Worm (Caenorhabditis elegans) whole organism, late embryonic: ENCODE data around the gene B0222.11.

Experiments
- C38D4.7 ChIP-seq: fragments of 200-800 bp; sonication (Bioruptor generic); optimal IDR thresholded peaks from 2 replicates; lab custom pipeline; 2018; ENCODE audit warnings: mild to moderate bottlenecking, missing genetic modification characterization, moderate library complexity, missing compliant biosample characterization
- F13H6.1 ChIP-seq: sonication (generic microtip); optimal IDR thresholded peaks from 2 replicates; lab custom pipeline; 2016; ENCODE audit warnings: missing genetic modification characterization, missing compliant biosample characterization
- K02D7.2 ChIP-seq: sonication (generic microtip); optimal IDR thresholded peaks from 2 replicates; lab custom pipeline; 2017; ENCODE audit warnings: mild to moderate bottlenecking, missing genetic modification characterization, missing compliant biosample characterization
- Y22D7AL.16 ChIP-seq: sonication (generic microtip); optimal IDR thresholded peaks from 2 replicates; lab custom pipeline; 2016; ENCODE audit warnings: missing genetic modification characterization, missing compliant biosample characterization
- ceh-18 ChIP-seq: sonication (generic microtip); optimal IDR thresholded peaks from 2 replicates; lab custom pipeline; 2016; ENCODE audit warnings: missing genetic modification characterization, missing compliant biosample characterization
- ceh-2 ChIP-seq: sonication (generic microtip); optimal IDR thresholded peaks from 2 replicates; lab custom pipeline; 2016; ENCODE audit warnings: missing genotype, missing genetic modification characterization, missing compliant biosample characterization
- ceh-24 ChIP-seq: sonication (generic microtip); optimal IDR thresholded peaks from 2 replicates; lab custom pipeline; 2016; ENCODE audit warnings: mild to moderate bottlenecking, missing genetic modification characterization, missing compliant biosample characterization
- ceh-31 ChIP-seq: sonication (generic microtip); optimal IDR thresholded peaks from 2 replicates; lab custom pipeline; 2016; ENCODE audit warnings: missing genetic modification characterization, missing compliant biosample characterization
- ceh-34 ChIP-seq: sonication (generic microtip); optimal IDR thresholded peaks from 2 replicates; lab custom pipeline; 2016; ENCODE audit warnings: mild to moderate bottlenecking, missing genetic modification characterization, missing compliant biosample characterization
- ceh-45 ChIP-seq: fragments of 200-800 bp; sonication (Bioruptor generic); IDR thresholded peaks from 2 replicates; pipeline ENCODE4 v1.3.6; 2022; ENCODE audit warnings: missing genetic modification reagents, missing genetic modification characterization, missing compliant biosample characterization
- ceh-6 ChIP-seq: fragments of 200-800 bp; sonication (Bioruptor generic); optimal IDR thresholded peaks from 2 replicates; lab custom pipeline; 2018; ENCODE audit warnings: mild to moderate bottlenecking, missing genetic modification characterization, missing compliant biosample characterization
- ceh-9 ChIP-seq: sonication (generic microtip); optimal IDR thresholded peaks from 2 replicates; lab custom pipeline; 2016; ENCODE audit warnings: mild to moderate bottlenecking, missing genetic modification characterization, inconsistent platforms, missing compliant biosample characterization
- che-1 ChIP-seq: sonication (generic microtip); optimal IDR thresholded peaks from 2 replicates; lab custom pipeline; 2016; ENCODE audit warnings: mild to moderate bottlenecking, missing genetic modification characterization, missing compliant biosample characterization
- elt-2 ChIP-seq: sonication (generic microtip); optimal IDR thresholded peaks from 2 replicates; lab custom pipeline; 2016; ENCODE audit warnings: missing genetic modification reagents, missing genetic modification characterization, missing compliant biosample characterization
- eyg-1 ChIP-seq: sonication (generic microtip); optimal IDR thresholded peaks from 2 replicates; lab custom pipeline; 2016; ENCODE audit warnings: missing genotype, missing genetic modification characterization, missing compliant biosample characterization
- fkh-6 ChIP-seq: sonication (generic microtip); optimal IDR thresholded peaks from 2 replicates; lab custom pipeline; 2016; ENCODE audit warnings: missing genetic modification characterization, missing compliant biosample characterization
- gmeb-2 ChIP-seq: sonication (generic microtip); optimal IDR thresholded peaks from 2 replicates; lab custom pipeline; 2016; ENCODE audit warnings: missing genetic modification characterization, inconsistent platforms, missing compliant biosample characterization
- hlh-13 ChIP-seq: fragments of 200-800 bp; sonication (Bioruptor generic); optimal IDR thresholded peaks from 2 replicates; lab custom pipeline; 2018; ENCODE audit warnings: mild to moderate bottlenecking, missing genetic modification characterization, missing compliant biosample characterization
- lim-6 ChIP-seq: sonication (generic microtip); optimal IDR thresholded peaks from 2 replicates; lab custom pipeline; 2016; ENCODE audit warnings: missing genetic modification characterization, missing compliant biosample characterization
- nhr-232 ChIP-seq: sonication (generic microtip); optimal IDR thresholded peaks from 2 replicates; lab custom pipeline; 2016; ENCODE audit warnings: missing genetic modification characterization, missing compliant biosample characterization
- npax-4 ChIP-seq: sonication (generic microtip); optimal IDR thresholded peaks from 2 replicates; lab custom pipeline; 2016; ENCODE audit warnings: missing genetic modification characterization, missing compliant biosample characterization
- odd-2 ChIP-seq: sonication (generic microtip); optimal IDR thresholded peaks from 2 replicates; lab custom pipeline; 2017; ENCODE audit warnings: antibody characterized with exemption, mild to moderate bottlenecking, missing genetic modification characterization, missing compliant biosample characterization
- pag-3 ChIP-seq: sonication (generic microtip); optimal IDR thresholded peaks from 2 replicates; lab custom pipeline; 2016; ENCODE audit warnings: missing compliant biosample characterization, missing genetic modification characterization, borderline replicate concordance
- pat-9 ChIP-seq: fragments of 200-800 bp; sonication (Bioruptor generic); optimal IDR thresholded peaks from 2 replicates; lab custom pipeline; 2018; ENCODE audit warnings: mild to moderate bottlenecking, missing genetic modification characterization, moderate library complexity, missing compliant biosample characterization
- pax-1 ChIP-seq: fragments of 150-350 bp; optimal IDR thresholded peaks from 2 replicates; lab custom pipeline; 2014; ENCODE audit warnings: missing biosample characterization, missing genetic modification characterization
- pha-2 ChIP-seq: sonication (generic microtip); optimal IDR thresholded peaks from 2 replicates; lab custom pipeline; 2017; ENCODE audit warnings: mild to moderate bottlenecking, missing genetic modification characterization, missing compliant biosample characterization
- pqm-1 ChIP-seq: sonication (generic microtip); optimal IDR thresholded peaks from 2 replicates; lab custom pipeline; 2016; ENCODE audit warnings: missing genetic modification characterization, missing compliant biosample characterization
- pros-1 ChIP-seq: fragments of 150-350 bp; optimal IDR thresholded peaks from 2 replicates; lab custom pipeline; 2014; ENCODE audit warnings: missing biosample characterization, missing genetic modification reagents, missing genetic modification characterization
- rnt-1 ChIP-seq: sonication (generic microtip); optimal IDR thresholded peaks from 2 replicates; lab custom pipeline; 2016; ENCODE audit warnings: missing genetic modification characterization, missing compliant biosample characterization
- sdc-2 ChIP-seq: sonication (generic microtip); optimal IDR thresholded peaks from 2 replicates; lab custom pipeline; 2016; ENCODE audit warnings: missing genotype, missing genetic modification characterization, missing compliant biosample characterization
- sox-4 ChIP-seq: sonication (generic microtip); optimal IDR thresholded peaks from 2 replicates; lab custom pipeline; 2017; ENCODE audit warnings: mild to moderate bottlenecking, missing genetic modification characterization, inconsistent platforms, missing compliant biosample characterization
- syd-9 ChIP-seq: sonication (generic microtip); optimal IDR thresholded peaks from 2 replicates; lab custom pipeline; 2016; ENCODE audit warnings: mild to moderate bottlenecking, missing genetic modification characterization, moderate library complexity, missing compliant biosample characterization
- tbx-7 ChIP-seq: sonication (generic microtip); optimal IDR thresholded peaks from 2 replicates; lab custom pipeline; 2016; ENCODE audit warnings: missing genotype, missing genetic modification characterization, missing compliant biosample characterization
- ttx-3 ChIP-seq: sonication (generic microtip); optimal IDR thresholded peaks from 2 replicates; lab custom pipeline; 2016; ENCODE audit warnings: missing genetic modification reagents, missing genetic modification characterization, missing compliant biosample characterization
- unc-3 ChIP-seq, 2 experiments: fragments of 200-800 bp in 1 of 2; sonication (Bioruptor generic) in 1 of 2; sonication (generic microtip) in 1 of 2; conservative IDR thresholded peaks in 1 of 2; optimal IDR thresholded peaks in 1 of 2; 2 replicates each; pipeline versions ENCODE4 v1.3.6 to Lab custom; 2016 to 2022; ENCODE audit warnings: missing compliant biosample characterization in 2 of 2, missing genetic modification characterization in 2 of 2, missing genetic modification reagents in 1 of 2
- unc-42 ChIP-seq: sonication (generic microtip); optimal IDR thresholded peaks from 2 replicates; lab custom pipeline; 2016; ENCODE audit warnings: missing genotype, missing genetic modification characterization, missing compliant biosample characterization
- unc-86 ChIP-seq: sonication (generic microtip); optimal IDR thresholded peaks from 2 replicates; lab custom pipeline; 2016; ENCODE audit warnings: missing genetic modification characterization, missing compliant biosample characterization
- ztf-16 ChIP-seq: sonication (generic microtip); optimal IDR thresholded peaks from 2 replicates; lab custom pipeline; 2017; ENCODE audit warnings: missing genetic modification characterization, missing compliant biosample characterization

B0222.11 gene

ce11 chrV:9202710-9203109, 34.7 kb upstream of the B0222.11 start, which contains the start of gene asp-2:
Gene asp-2 (plus strand): TSS chrV:9203077.
- TF ChIP-seq nhr-232 (no peak), elt-2 (tag; lab: Kevin White, UChicago) (peak; percentile 69)
- TF ChIP-seq, all 69 proteins: peak for 1

ce11 chrV:9198887-9199286, 30.9 kb upstream of the B0222.11 start, which contains the start of gene str-177:
Gene str-177 (minus strand): TSS chrV:9198987.
- no peak for TF ChIP-seq ceh-9 (tag; lab: Kevin White, UChicago)
- no peak for TF ChIP-seq unc-86 (tag; lab: Kevin White, UChicago)
- no peak for TF ChIP-seq pat-9
- no peak for TF ChIP-seq lim-6
- TF ChIP-seq syd-9 (tag; lab: Kevin White, UChicago): no peak
- TF ChIP-seq F13H6.1 (tag; lab: Kevin White, UChicago): no peak
- no peak for TF ChIP-seq pax-1 (tag; lab: Kevin White, UChicago)
- TF ChIP-seq K02D7.2 (tag; lab: Kevin White, UChicago): no peak
- no peak for TF ChIP-seq eyg-1
- TF ChIP-seq sdc-2 (tag; lab: Kevin White, UChicago): no peak
- no peak for TF ChIP-seq ceh-31 (tag; lab: Kevin White, UChicago)
- no peak for TF ChIP-seq nhr-232
- no peak for TF ChIP-seq ztf-16 (tag; lab: Kevin White, UChicago)
- TF ChIP-seq rnt-1: no peak
- no peak for TF ChIP-seq pag-3
- TF ChIP-seq, all 69 proteins: peak for 0

ce11 chrV:9197121-9197520, 29.1 kb upstream of the B0222.11 start, which contains the start of gene C24B5.4:
Gene C24B5.4 (minus strand): TSS chrV:9197326.
- TF ChIP-seq unc-3 (GFP tag; conservative IDR thresholded peaks at IDR 0.05; lab: Robert Waterston, UW) (no peak), unc-3 (tag; optimal IDR thresholded peaks at IDR 0.05; lab: Kevin White, UChicago) (no peak), pqm-1 (tag; lab: Kevin White, UChicago) (no peak), hlh-13 (GFP tag; lab: Kevin White, UChicago) (no peak), ztf-16 (tag; lab: Kevin White, UChicago) (no peak), pha-2 (tag; lab: Kevin White, UChicago) (no peak), tbx-7 (tag; lab: Kevin White, UChicago) (no peak), sox-4 (no peak), ceh-18 (tag; lab: Kevin White, UChicago) (no peak), nhr-232 (no peak), pros-1 (tag; lab: Kevin White, UChicago) (no peak), che-1 (tag; lab: Kevin White, UChicago) (no peak), F13H6.1 (tag; lab: Kevin White, UChicago) (no peak)

ce11 chrV:9194055-9194454, 26.1 kb upstream of the B0222.11 start:
- TF ChIP-seq ceh-6 (GFP tag; lab: Kevin White, UChicago) (no peak), unc-42 (tag; lab: Kevin White, UChicago) (peak; percentile 93)

- TF ChIP-seq ceh-31 (tag; lab: Kevin White, UChicago) (no peak), ceh-18 (tag; lab: Kevin White, UChicago) (no peak), sox-4 (no peak)
These were observed 23.4 kb upstream of the B0222.11 start, which contains the start of gene sphr-1 for ce11 chrV:9191406-9191805. Gene sphr-1 (plus strand): TSS chrV:9191610.

- TF ChIP-seq C38D4.7 (GFP tag; lab: Kevin White, UChicago) (no peak), odd-2 (tag; lab: Kevin White, UChicago) (no peak), npax-4 (tag; lab: Kevin White, UChicago) (no peak), gmeb-2 (tag; lab: Kevin White, UChicago) (no peak), Y22D7AL.16 (no peak), ceh-24 (tag; lab: Kevin White, UChicago) (no peak), ceh-2 (no peak), ceh-34 (tag; lab: Kevin White, UChicago) (no peak), fkh-6 (no peak), ceh-45 (GFP tag; lab: Robert Waterston, UW) (no peak), nhr-232 (no peak), ttx-3 (tag; lab: Kevin White, UChicago) (no peak)
- TF ChIP-seq, all 69 proteins: peak for 0
These were observed 18.0 kb upstream of the B0222.11 start for ce11 chrV:9186028-9186427.
